Fruit fly (Drosophila melanogaster) whole organism, embryonic: ENCODE results near the gene ball.

Source experiments
- ATbp ChIP-seq: fragments of 200-800 bp; sonication (Bioruptor generic); optimal IDR thresholded peaks from 2 replicates; lab custom pipeline; 2017; ENCODE audit warnings: missing biosample characterization, mild to moderate bottlenecking, missing genetic modification characterization, missing genetic modification reagents
- Atf-2 ChIP-seq: fragments of 200-800 bp; sonication (Bioruptor generic); optimal IDR thresholded peaks from 2 replicates; lab custom pipeline; 2016; ENCODE audit warnings: missing biosample characterization, missing genetic modification characterization
- Atf3 ChIP-seq: fragments of 200-800 bp; sonication (Bioruptor generic); optimal IDR thresholded peaks from 3 replicates; lab custom pipeline; 2016; ENCODE audit warnings: missing biosample characterization, missing genetic modification characterization
- B-H2 ChIP-seq: fragments of 200-800 bp; sonication (Bioruptor generic); optimal IDR thresholded peaks from 2 replicates; lab custom pipeline; 2018; ENCODE audit warnings: missing biosample characterization, mild to moderate bottlenecking, missing genetic modification characterization
- BEAF-32 ChIP-seq: fragments of 200-800 bp; sonication (Bioruptor generic); optimal IDR thresholded peaks from 3 replicates; lab custom pipeline; 2017; ENCODE audit warnings: missing biosample characterization, missing genetic modification characterization, mild to moderate bottlenecking, moderate library complexity, missing genetic modification reagents
- CG10209 ChIP-seq: fragments of 200-800 bp; sonication (Bioruptor generic); optimal IDR thresholded peaks from 3 replicates; lab custom pipeline; 2017; ENCODE audit warnings: missing biosample characterization, mild to moderate bottlenecking, missing genetic modification characterization, missing genetic modification reagents
- CG10267 ChIP-seq: fragments of 200-800 bp; sonication (Bioruptor generic); optimal IDR thresholded peaks from 2 replicates; lab custom pipeline; 2018; ENCODE audit warnings: missing biosample characterization, mild to moderate bottlenecking, missing genetic modification characterization, moderate library complexity
- CG11398 ChIP-seq: fragments of 200-800 bp; sonication (Bioruptor generic); optimal IDR thresholded peaks from 2 replicates; lab custom pipeline; 2016; ENCODE audit warnings: missing biosample characterization, missing genetic modification characterization
- CG12942 ChIP-seq: fragments of 200-800 bp; sonication (Bioruptor generic); optimal IDR thresholded peaks from 3 replicates; lab custom pipeline; 2016; ENCODE audit warnings: missing biosample characterization, missing genetic modification characterization
- CG13123 ChIP-seq: fragments of 200-800 bp; sonication (Bioruptor generic); optimal IDR thresholded peaks from 2 replicates; lab custom pipeline; 2016; ENCODE audit warnings: missing biosample characterization, missing genetic modification characterization
- CG13775 ChIP-seq: fragments of 200-800 bp; sonication (Bioruptor generic); optimal IDR thresholded peaks from 3 replicates; lab custom pipeline; 2017; ENCODE audit warnings: missing biosample characterization, mild to moderate bottlenecking, missing genetic modification characterization
- CG14965 ChIP-seq: fragments of 200-800 bp; sonication (Bioruptor generic); optimal IDR thresholded peaks from 2 replicates; lab custom pipeline; 2016; ENCODE audit warnings: missing biosample characterization, missing genetic modification characterization, borderline replicate concordance
- CG1529 ChIP-seq: fragments of 200-800 bp; sonication (Bioruptor generic); optimal IDR thresholded peaks from 3 replicates; lab custom pipeline; 2018; ENCODE audit warnings: missing biosample characterization, missing genetic modification characterization
- CG18619 ChIP-seq: fragments of 200-800 bp; sonication (Bioruptor generic); optimal IDR thresholded peaks from 3 replicates; lab custom pipeline; 2017; ENCODE audit warnings: missing biosample characterization, mild to moderate bottlenecking, missing genetic modification characterization
- CG31224 ChIP-seq: fragments of 200-800 bp; sonication (Bioruptor generic); IDR thresholded peaks from 2 replicates; pipeline ENCODE4 v1.3.6; 2022; ENCODE audit warnings: missing biosample characterization, missing genetic modification characterization
- CG3281 ChIP-seq: fragments of 200-800 bp; sonication (Bioruptor generic); optimal IDR thresholded peaks from 3 replicates; lab custom pipeline; 2017; ENCODE audit warnings: missing biosample characterization, mild to moderate bottlenecking, missing genetic modification characterization
- CG42726 ChIP-seq: fragments of 200-800 bp; sonication (Bioruptor generic); IDR thresholded peaks from 2 replicates; pipeline ENCODE4 v1.3.6; 2022; ENCODE audit warnings: missing biosample characterization, missing genetic modification characterization; ENCODE audit not compliant: partially characterized antibody
- CG4820 ChIP-seq: fragments of 200-800 bp; sonication (Bioruptor generic); optimal IDR thresholded peaks from 3 replicates; lab custom pipeline; 2016; ENCODE audit warnings: missing biosample characterization, missing genetic modification characterization
- CG7271 ChIP-seq: fragments of 200-800 bp; sonication (Bioruptor generic); optimal IDR thresholded peaks from 2 replicates; lab custom pipeline; 2018; ENCODE audit warnings: missing biosample characterization, mild to moderate bottlenecking, missing genetic modification characterization, moderate library complexity
- CG7839 ChIP-seq: fragments of 200-800 bp; sonication (Bioruptor generic); optimal IDR thresholded peaks from 3 replicates; lab custom pipeline; 2018; ENCODE audit warnings: missing biosample characterization, mild to moderate bottlenecking, missing genetic modification characterization, moderate library complexity
- CG8089 ChIP-seq: fragments of 200-800 bp; sonication (Bioruptor generic); optimal IDR thresholded peaks from 3 replicates; lab custom pipeline; 2016; ENCODE audit warnings: missing biosample characterization, missing genetic modification characterization
- CG9727 ChIP-seq: fragments of 200-800 bp; sonication (Bioruptor generic); optimal IDR thresholded peaks from 3 replicates; lab custom pipeline; 2017; ENCODE audit warnings: missing biosample characterization, mild to moderate bottlenecking, missing genetic modification characterization
- CHES-1-like ChIP-seq: fragments of 200-800 bp; sonication (Bioruptor generic); optimal IDR thresholded peaks from 2 replicates; lab custom pipeline; 2016; ENCODE audit warnings: missing biosample characterization, missing genetic modification characterization
- D19B ChIP-seq: fragments of 200-800 bp; sonication (Bioruptor generic); optimal IDR thresholded peaks from 2 replicates; lab custom pipeline; 2017; ENCODE audit warnings: missing biosample characterization, mild to moderate bottlenecking, missing genetic modification characterization
- Dek ChIP-seq: fragments of 200-800 bp; sonication (Bioruptor generic); optimal IDR thresholded peaks from 3 replicates; lab custom pipeline; 2019; ENCODE audit warnings: missing biosample characterization, mild to moderate bottlenecking, missing genetic modification characterization, moderate library complexity
- Myb ChIP-seq: fragments of 200-800 bp; sonication (Bioruptor generic); optimal IDR thresholded peaks from 2 replicates; lab custom pipeline; 2016; ENCODE audit warnings: missing biosample characterization, missing genetic modification characterization
- Ptx1 ChIP-seq: fragments of 200-800 bp; sonication (Bioruptor generic); IDR thresholded peaks from 2 replicates; pipeline ENCODE4 v1.3.6; 2022; ENCODE audit warnings: missing biosample characterization, missing genetic modification characterization
- Trl ChIP-seq, 3 experiments: fragments of >200 bp in 2 of 3; fragments of 200-800 bp in 1 of 3; sonication (Bioruptor generic) in 1 of 3; optimal IDR thresholded peaks; 2 replicates in 1 of 3; 3 replicates in 2 of 3; lab custom pipeline; 2016 to 2017; ENCODE audit warnings: missing biosample characterization in 1 of 3, missing genetic modification characterization in 1 of 3
- Vsx1 ChIP-seq: fragments of 200-800 bp; sonication (Bioruptor generic); optimal IDR thresholded peaks from 2 replicates; lab custom pipeline; 2017; ENCODE audit warnings: missing biosample characterization, mild to moderate bottlenecking, missing genetic modification characterization, missing genetic modification reagents
- al ChIP-seq: fragments of 200-800 bp; sonication (Bioruptor generic); IDR thresholded peaks from 2 replicates; pipeline ENCODE4 v1.3.6; 2022; ENCODE audit warnings: missing biosample characterization, missing genetic modification characterization
- danr ChIP-seq: fragments of 200-800 bp; sonication (Bioruptor generic); IDR thresholded peaks from 2 replicates; pipeline ENCODE4 v1.3.6; 2022; ENCODE audit warnings: missing biosample characterization, missing genetic modification characterization
- dysf ChIP-seq: fragments of 200-800 bp; sonication (Bioruptor generic); IDR thresholded peaks from 3 replicates; pipeline ENCODE4 v1.3.6; 2022; ENCODE audit warnings: missing biosample characterization, missing genetic modification characterization
- esg ChIP-seq: fragments of 200-800 bp; sonication (Bioruptor generic); conservative IDR thresholded peaks from 2 replicates; pipeline ENCODE4 v1.3.6; 2022; ENCODE audit warnings: missing biosample characterization, missing genetic modification characterization
- ewg ChIP-seq: fragments of 200-800 bp; sonication (Bioruptor generic); optimal IDR thresholded peaks from 3 replicates; lab custom pipeline; 2017; ENCODE audit warnings: mild to moderate bottlenecking, missing biosample characterization, missing genetic modification reagents, missing genetic modification characterization
- fd96Cb ChIP-seq: fragments of 200-800 bp; sonication (Bioruptor generic); optimal IDR thresholded peaks from 2 replicates; lab custom pipeline; 2018; ENCODE audit warnings: missing biosample characterization, mild to moderate bottlenecking, missing genetic modification characterization, moderate library complexity
- grn ChIP-seq: fragments of 200-800 bp; sonication (Bioruptor generic); optimal IDR thresholded peaks from 3 replicates; lab custom pipeline; 2017; ENCODE audit warnings: missing biosample characterization, missing genetic modification characterization
- gro ChIP-seq: fragments of 200-800 bp; sonication (Bioruptor generic); optimal IDR thresholded peaks from 2 replicates; lab custom pipeline; 2016; ENCODE audit warnings: missing biosample characterization, missing genetic modification characterization
- gsb-n ChIP-seq: fragments of 200-800 bp; sonication (Bioruptor generic); optimal IDR thresholded peaks from 3 replicates; lab custom pipeline; 2018; ENCODE audit warnings: missing biosample characterization, mild to moderate bottlenecking, missing genetic modification characterization
- hbn ChIP-seq: fragments of 200-800 bp; sonication (Bioruptor generic); IDR thresholded peaks from 2 replicates; pipeline ENCODE4 v1.3.6; 2022; ENCODE audit warnings: missing biosample characterization, missing genetic modification characterization; ENCODE audit not compliant: partially characterized antibody
- nau ChIP-seq: fragments of 200-800 bp; sonication (Bioruptor generic); optimal IDR thresholded peaks from 3 replicates; lab custom pipeline; 2017; ENCODE audit warnings: missing biosample characterization, mild to moderate bottlenecking, missing genetic modification characterization, missing genetic modification reagents
- pum ChIP-seq: fragments of 200-800 bp; sonication (Bioruptor generic); optimal IDR thresholded peaks from 2 replicates; lab custom pipeline; 2016; ENCODE audit warnings: missing biosample characterization, missing genetic modification characterization
- salm ChIP-seq: fragments of 200-800 bp; sonication (Bioruptor generic); optimal IDR thresholded peaks from 2 replicates; lab custom pipeline; 2018; ENCODE audit warnings: missing biosample characterization, mild to moderate bottlenecking, missing genetic modification characterization
- sob ChIP-seq: fragments of 200-800 bp; sonication (Bioruptor generic); IDR thresholded peaks from 2 replicates; pipeline ENCODE4 v1.3.6; 2022; ENCODE audit warnings: missing biosample characterization, missing genetic modification characterization
- tio ChIP-seq: fragments of 200-800 bp; sonication (Bioruptor generic); optimal IDR thresholded peaks from 2 replicates; lab custom pipeline; 2017; ENCODE audit warnings: missing biosample characterization, missing genetic modification characterization, inconsistent platforms
- toy ChIP-seq: fragments of 200-800 bp; sonication (Bioruptor generic); IDR thresholded peaks from 2 replicates; pipeline ENCODE4 v1.3.6; 2022; ENCODE audit warnings: missing biosample characterization, missing genetic modification characterization
- ttk ChIP-seq: fragments of 200-800 bp; sonication (Bioruptor generic); IDR thresholded peaks from 2 replicates; pipeline ENCODE4 v2.1.2; 2022; ENCODE audit warnings: missing biosample characterization, missing genetic modification characterization
- unpg ChIP-seq: fragments of 200-800 bp; sonication (Bioruptor generic); optimal IDR thresholded peaks from 3 replicates; lab custom pipeline; 2018; ENCODE audit warnings: missing biosample characterization, mild to moderate bottlenecking, missing genetic modification characterization, moderate library complexity
- vvl ChIP-seq: fragments of 200-800 bp; sonication (Bioruptor generic); IDR thresholded peaks from 2 replicates; pipeline ENCODE4 v1.3.6; 2022; ENCODE audit warnings: missing biosample characterization, missing genetic modification characterization
- zen2 ChIP-seq: fragments of 200-800 bp; sonication (Bioruptor generic); IDR thresholded peaks from 3 replicates; pipeline ENCODE4 v1.3.6; 2022; ENCODE audit warnings: missing biosample characterization, missing genetic modification characterization; ENCODE audit not compliant: partially characterized antibody

The ball gene

dm6 chr3R:26906711-26907510 lies 40.3 kb upstream of the ball start (continued):
- TF ChIP-seq Atf-2 (GFP tag; lab: Kevin White, UChicago) (no peak), CG4820 (no peak), zen2 (GFP tag; lab: Robert Waterston, UW) (no peak), CG10267 (tag; lab: Kevin White, UChicago) (no peak), esg (GFP tag; lab: Robert Waterston, UW) (no peak), CG31224 (GFP tag; lab: Robert Waterston, UW) (peak; percentile 19; the same call in 1 of the 2 replicates), CG3281 (GFP tag; lab: Kevin White, UChicago) (no peak), CG10209 (GFP tag; lab: Kevin White, UChicago) (no peak), Myb (GFP tag; lab: Kevin White, UChicago) (no peak), toy (GFP tag; lab: Robert Waterston, UW) (no peak), ewg (GFP tag; lab: Kevin White, UChicago) (no peak), CG7839 (tag; lab: Kevin White, UChicago) (peak; percentile 15), CG7271 (tag; lab: Kevin White, UChicago) (no peak), CG13123 (GFP tag; lab: Kevin White, UChicago) (no peak), fd96Cb (tag; lab: Kevin White, UChicago) (no peak), Ptx1 (GFP tag; lab: Robert Waterston, UW) (no peak), Trl (optimal IDR thresholded peaks at IDR 0.05; lab: Kevin White, UChicago) (no peak), Trl (GFP tag; optimal IDR thresholded peaks at IDR 0.05; lab: Kevin White, UChicago) (no peak), vvl (GFP tag; lab: Robert Waterston, UW) (peak; percentile 35), ATbp (no peak), BEAF-32 (GFP tag; lab: Kevin White, UChicago) (no peak), CG9727 (GFP tag; lab: Kevin White, UChicago) (no peak), nau (GFP tag; lab: Kevin White, UChicago) (no peak), gro (GFP tag; lab: Kevin White, UChicago) (no peak), al (GFP tag; lab: Robert Waterston, UW) (peak; percentile 40; the same call in 1 of the 2 replicates), CG8089 (GFP tag; lab: Kevin White, UChicago) (no peak), CG14965 (GFP tag; lab: Kevin White, UChicago) (no peak), unpg (no peak), CG12942 (GFP tag; lab: Kevin White, UChicago) (no peak), sob (GFP tag; lab: Robert Waterston, UW) (0 out of 2 replicates have a peak, but pooled peaks have one; percentile 34), CG13775 (GFP tag; lab: Kevin White, UChicago) (no peak), B-H2 (GFP tag; lab: Kevin White, UChicago) (no peak), grn (GFP tag; lab: Kevin White, UChicago) (peak; percentile 86), hbn (GFP tag; lab: Robert Waterston, UW) (no peak), D19B (GFP tag; lab: Kevin White, UChicago) (peak; percentile 74), Vsx1 (GFP tag; lab: Kevin White, UChicago) (no peak), CHES-1-like (no peak), CG1529 (GFP tag; lab: Kevin White, UChicago) (no peak), ttk (GFP tag; lab: Robert Waterston, UW) (no peak), danr (GFP tag; lab: Robert Waterston, UW) (no peak), CG42726 (GFP tag; lab: Robert Waterston, UW) (no peak), gsb-n (tag; lab: Kevin White, UChicago) (no peak), CG11398 (no peak), CG18619 (GFP tag; lab: Kevin White, UChicago) (no peak), tio (GFP tag; lab: Kevin White, UChicago) (no peak), salm (tag; lab: Kevin White, UChicago) (no peak), pum (no peak), Dek (tag; lab: Kevin White, UChicago) (no peak), Atf3 (no peak), dysf (GFP tag; lab: Robert Waterston, UW) (peak; percentile 62)
